Worm (Caenorhabditis elegans): ENCODE data around the gene idpp-16.
A peak's percentile ranks its signal among the peaks of the same experiment; 100 is the strongest.

Gene idpp-16

DNA sequence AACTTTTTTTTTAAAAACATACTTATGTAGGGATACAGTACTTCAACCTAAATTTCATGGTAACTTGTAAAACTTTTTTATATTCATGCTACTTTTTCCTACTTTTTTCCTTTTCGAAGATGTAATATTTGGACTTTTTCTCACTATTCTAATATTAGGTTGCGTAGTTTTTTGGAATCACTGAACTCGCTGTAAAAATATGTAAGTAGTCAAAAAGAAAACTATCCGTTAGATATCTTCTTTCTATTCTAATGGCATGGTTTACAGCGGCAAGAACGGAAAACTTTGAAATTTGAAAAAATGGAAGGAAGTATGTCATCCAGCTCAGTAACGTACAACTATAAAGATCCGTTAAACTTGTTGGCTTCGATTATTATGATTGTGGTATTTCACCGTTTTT lies 16.9 kb downstream of the idpp-16 start, which contains the start of gene srx-82:
Gene srx-82, plus strand, starts transcription at position 301 of the 400 bp plus-strand sequence.
- TF ChIP-seq mls-2 (tag; optimal IDR thresholded peaks at IDR 0.05) (no peak), nhr-76 (tag; optimal IDR thresholded peaks at IDR 0.05) (no peak)

DNA sequence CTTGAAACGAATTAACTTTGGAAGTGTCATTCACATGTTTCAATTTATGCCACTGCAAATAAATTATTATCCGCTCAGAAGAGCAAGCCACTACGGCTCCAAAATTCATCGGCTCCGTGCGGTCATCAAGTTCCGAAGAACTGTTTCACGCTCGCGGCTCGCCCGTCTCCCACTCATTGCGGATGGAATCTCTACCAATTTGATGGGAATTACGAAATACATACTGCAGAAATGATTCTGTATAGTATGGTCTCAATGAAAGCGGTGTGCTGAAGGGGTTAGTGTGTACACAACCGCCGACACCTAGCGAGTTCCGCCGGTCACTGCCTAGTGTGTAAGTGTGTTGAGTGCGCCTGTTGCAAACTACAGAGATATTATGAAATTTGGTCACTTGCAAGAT lies 21.2 kb downstream of the idpp-16 start:
- TF ChIP-seq ceh-39 (tag; optimal IDR thresholded peaks at IDR 0.05) = no peak
- TF ChIP-seq snpc-4 (tag; optimal IDR thresholded peaks at IDR 0.05) = no peak
- no peak for TF ChIP-seq cnd-1 (tag; optimal IDR thresholded peaks at IDR 0.05)
- TF ChIP-seq unc-62 (GFP tag; optimal IDR thresholded peaks at IDR 0.05) = no peak
- TF ChIP-seq mab-5 (tag; optimal IDR thresholded peaks at IDR 0.05) = no peak
- no peak for TF ChIP-seq zip-8 (tag; optimal IDR thresholded peaks at IDR 0.05)
- no peak for TF ChIP-seq hlh-1 (tag; optimal IDR thresholded peaks at IDR 0.05)
- TF ChIP-seq ces-1 (GFP tag; optimal IDR thresholded peaks at IDR 0.05) = no peak
- TF ChIP-seq ztf-11 (tag; optimal IDR thresholded peaks at IDR 0.05) = no peak
- no peak for TF ChIP-seq lin-13 (tag; optimal IDR thresholded peaks at IDR 0.05)
- no peak for TF ChIP-seq lin-32 (GFP tag; optimal IDR thresholded peaks at IDR 0.05)
- TF ChIP-seq sptf-1 (tag; optimal IDR thresholded peaks at IDR 0.05) = no peak
- TF ChIP-seq sem-2 (GFP tag; optimal IDR thresholded peaks at IDR 0.05) = no peak

DNA sequence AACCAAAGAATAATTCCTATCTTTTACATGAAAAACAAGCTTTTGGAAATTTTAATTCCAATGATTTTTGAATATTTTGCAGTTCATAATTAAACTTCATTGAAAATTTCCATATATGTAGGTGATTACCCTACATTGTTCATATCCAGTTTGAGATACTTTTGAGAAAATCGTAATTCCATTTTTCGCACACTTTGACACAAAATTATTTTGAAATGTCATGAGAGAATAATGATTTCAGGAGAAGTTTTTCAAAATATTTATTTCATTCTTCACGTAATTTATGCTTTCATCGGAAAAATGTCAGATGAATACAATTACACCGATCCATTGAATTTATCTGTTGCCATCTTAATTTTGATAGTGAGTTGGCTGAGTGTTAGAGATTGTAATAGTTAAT lies 23.1 kb downstream of the idpp-16 start, which contains the start of gene srx-88:
Gene srx-88, plus strand, starts transcription at position 301 of the 400 bp plus-strand sequence.
- TF ChIP-seq ceh-83 (GFP tag; optimal IDR thresholded peaks at IDR 0.05) (no peak), flh-1 (GFP tag; optimal IDR thresholded peaks at IDR 0.05) (no peak), cnd-1 (tag; optimal IDR thresholded peaks at IDR 0.05) (no peak), zip-8 (tag; optimal IDR thresholded peaks at IDR 0.05) (no peak), drap-1 (GFP tag; optimal IDR thresholded peaks at IDR 0.05) (no peak), blmp-1 (tag; optimal IDR thresholded peaks at IDR 0.05) (no peak), sem-2 (GFP tag; optimal IDR thresholded peaks at IDR 0.05) (no peak), M03D4.4 (tag; optimal IDR thresholded peaks at IDR 0.05) (no peak), snpc-4 (tag; optimal IDR thresholded peaks at IDR 0.05) (no peak), ceh-39 (tag; optimal IDR thresholded peaks at IDR 0.05) (no peak), ztf-11 (tag; optimal IDR thresholded peaks at IDR 0.05) (no peak), pha-4 (tag; optimal IDR thresholded peaks at IDR 0.05) (no peak), sptf-1 (tag; optimal IDR thresholded peaks at IDR 0.05) (no peak), nhr-2 (tag; optimal IDR thresholded peaks at IDR 0.05) (no peak), mls-2 (tag; optimal IDR thresholded peaks at IDR 0.05) (no peak), ces-1 (GFP tag; optimal IDR thresholded peaks at IDR 0.05) (no peak), unc-120 (tag; optimal IDR thresholded peaks at IDR 0.05; ENCODE audit: poor library complexity, severe bottlenecking) (no peak)

- TF ChIP-seq snpc-4 (tag; optimal IDR thresholded peaks at IDR 0.05) = no peak
- no peak for TF ChIP-seq zip-8 (tag; optimal IDR thresholded peaks at IDR 0.05)
- TF ChIP-seq unc-62 (GFP tag; optimal IDR thresholded peaks at IDR 0.05) = no peak
These were observed 25.5 kb downstream of the idpp-16 start, which contains the start of gene srx-90 for ce11 chrV:11580826-11581225. Gene srx-90, plus strand, starts transcription at chrV:11581126.

- no peak for TF ChIP-seq lin-32 (GFP tag; optimal IDR thresholded peaks at IDR 0.05)
- no peak for TF ChIP-seq flh-1 (GFP tag; optimal IDR thresholded peaks at IDR 0.05)
- no peak for TF ChIP-seq mls-2 (tag; optimal IDR thresholded peaks at IDR 0.05)
- no peak for TF ChIP-seq sem-2 (GFP tag; optimal IDR thresholded peaks at IDR 0.05)
- TF ChIP-seq unc-39 (tag; optimal IDR thresholded peaks at IDR 0.05) = no peak
- no peak for TF ChIP-seq drap-1 (GFP tag; optimal IDR thresholded peaks at IDR 0.05)
- no peak for TF ChIP-seq unc-62 (GFP tag; optimal IDR thresholded peaks at IDR 0.05)
These were observed 31.8 kb downstream of the idpp-16 start for ce11 chrV:11574563-11574962.

DNA sequence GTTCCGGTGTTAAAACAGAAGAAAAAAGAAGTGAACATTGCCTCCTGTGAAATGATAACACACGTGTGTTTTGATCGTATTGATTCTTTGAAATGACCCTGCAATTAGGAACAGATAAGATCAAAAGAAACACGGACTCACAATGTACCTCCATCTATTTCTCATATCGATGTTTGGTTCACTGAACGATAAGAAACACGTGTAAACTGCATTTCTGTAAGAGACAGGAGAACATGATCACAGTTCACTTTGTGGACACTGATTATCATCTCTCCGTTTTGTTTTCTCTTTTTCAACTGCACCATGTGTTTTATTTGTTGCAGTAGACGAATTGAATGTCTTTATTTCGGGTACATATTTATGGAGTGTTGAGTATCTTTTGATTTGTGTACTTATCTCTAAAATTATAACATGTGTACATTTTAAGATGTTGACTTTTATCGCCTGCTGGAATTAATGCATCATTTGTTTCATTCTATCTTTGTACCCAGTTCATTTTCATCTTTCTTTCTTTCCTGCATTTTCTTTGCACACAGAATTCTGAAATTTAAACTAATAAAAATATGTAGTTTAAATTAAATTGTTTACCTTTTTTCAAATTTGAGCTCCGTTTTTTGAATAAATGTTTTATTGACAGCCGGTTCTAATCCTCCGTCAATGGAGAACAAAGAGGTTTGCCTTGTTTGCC lies 33.4 kb downstream of the idpp-16 start, which contains the start of the genes H12C20.7 and nhr-68:
Gene H12C20.7, minus strand, starts transcription at position 188 of the 688 bp plus-strand sequence.
Gene nhr-68, plus strand, starts transcription at position 638 of the 688 bp plus-strand sequence.
- TF ChIP-seq tbx-8 (GFP tag; optimal IDR thresholded peaks at IDR 0.05) (no peak), lin-13 (tag; optimal IDR thresholded peaks at IDR 0.05) (no peak), elt-1 (tag; optimal IDR thresholded peaks at IDR 0.05; ENCODE audit: borderline replicate concordance, insufficient read depth) (peak; percentile 58)
